Worm (Caenorhabditis elegans) whole organism, L4 larva: ENCODE data around the gene F59B10.5.

Experiments
- D1046.2 ChIP-seq: fragments of 200-800 bp; sonication (Bioruptor generic); IDR thresholded peaks from 2 replicates; pipeline ENCODE4 v1.3.6; 2022; ENCODE audit warnings: missing genetic modification characterization, missing compliant biosample characterization
- F26F4.8 ChIP-seq: fragments of 200-800 bp; sonication (Bioruptor generic); conservative IDR thresholded peaks from 2 replicates; pipeline ENCODE4 v1.3.6; 2022; ENCODE audit warnings: missing genetic modification characterization, missing compliant biosample characterization
- F37D6.2 ChIP-seq: sonication (generic microtip); optimal IDR thresholded peaks from 2 replicates; lab custom pipeline; 2016; ENCODE audit warnings: mild to moderate bottlenecking, missing genetic modification characterization, missing compliant biosample characterization
- R02D3.7 ChIP-seq: fragments of 150-350 bp; sonication (generic microtip); optimal IDR thresholded peaks from 3 replicates; lab custom pipeline; 2014; ENCODE audit warnings: missing biosample characterization, missing genetic modification characterization
- T20F7.1 ChIP-seq: fragments of 200-800 bp; sonication (Bioruptor generic); optimal IDR thresholded peaks from 2 replicates; lab custom pipeline; 2018; ENCODE audit warnings: mild to moderate bottlenecking, missing genetic modification characterization, missing compliant biosample characterization
- T26A8.4 ChIP-seq: fragments of 200-800 bp; sonication (Bioruptor generic); IDR thresholded peaks from 2 replicates; pipeline ENCODE4 v1.3.6; 2022; ENCODE audit warnings: missing genetic modification characterization, missing compliant biosample characterization
- Y105C5A.15 ChIP-seq: fragments of 200-800 bp; sonication (Bioruptor generic); IDR thresholded peaks from 2 replicates; pipeline ENCODE4 v1.3.6; 2022; ENCODE audit warnings: missing genetic modification characterization, missing compliant biosample characterization
- Y48G9A.11 ChIP-seq: fragments of 200-800 bp; sonication (Bioruptor generic); IDR thresholded peaks from 2 replicates; pipeline ENCODE4 v1.3.6; 2022; ENCODE audit warnings: missing genetic modification reagents, missing genetic modification characterization, missing compliant biosample characterization
- Y5F2A.4 ChIP-seq: fragments of 200-800 bp; sonication (Bioruptor generic); optimal IDR thresholded peaks from 2 replicates; lab custom pipeline; 2018; ENCODE audit warnings: mild to moderate bottlenecking, missing genetic modification characterization, missing compliant biosample characterization
- Y75B8A.6 ChIP-seq: fragments of 200-800 bp; sonication (Bioruptor generic); IDR thresholded peaks from 2 replicates; pipeline ENCODE4 v1.3.6; 2022; ENCODE audit warnings: missing genetic modification reagents, missing genetic modification characterization, missing compliant biosample characterization
- ZK337.2 ChIP-seq: fragments of 200-800 bp; sonication (Bioruptor generic); IDR thresholded peaks from 2 replicates; pipeline ENCODE4 v1.3.6; 2022; ENCODE audit warnings: missing genetic modification reagents, missing genetic modification characterization, missing compliant biosample characterization
- aha-1 ChIP-seq: fragments of 150-350 bp; peaks from one replicate; lab custom pipeline; 2014; ENCODE audit warnings: missing biosample characterization, missing genetic modification characterization
- ama-1 ChIP-seq: fragments of 150-350 bp; optimal IDR thresholded peaks from 2 replicates; lab custom pipeline; 2014; ENCODE audit warnings: inconsistent platforms, mixed read lengths
- arid-1 ChIP-seq: fragments of 200-800 bp; sonication (Bioruptor generic); conservative IDR thresholded peaks from 2 replicates; pipeline ENCODE4 v1.3.6; 2022; ENCODE audit warnings: missing genetic modification reagents, missing genetic modification characterization, missing compliant biosample characterization
- cey-2 ChIP-seq: sonication (generic microtip); optimal IDR thresholded peaks from 3 replicates; lab custom pipeline; 2017; ENCODE audit warnings: missing genetic modification characterization, mild to moderate bottlenecking, missing compliant biosample characterization, antibody characterized with exemption, borderline replicate concordance; ENCODE audit not compliant: insufficient read depth
- daf-16 ChIP-seq, 3 experiments: sonication (generic microtip); optimal IDR thresholded peaks; 2 replicates each; lab custom pipeline; 2016 to 2017; ENCODE audit warnings: missing genetic modification characterization in 3 of 3, missing genetic modification reagents in 3 of 3, mild to moderate bottlenecking in 2 of 3, missing compliant biosample characterization in 2 of 3, missing biosample characterization in 1 of 3, moderate library complexity in 1 of 3
- dpl-1 ChIP-seq: fragments of 150-350 bp; optimal IDR thresholded peaks from 2 replicates; lab custom pipeline; 2014; ENCODE audit warnings: missing biosample characterization, missing genetic modification reagents, missing genetic modification characterization
- egl-43 ChIP-seq: fragments of 200-800 bp; sonication (Bioruptor generic); IDR thresholded peaks from 2 replicates; pipeline ENCODE4 v1.3.6; 2022; ENCODE audit warnings: missing genetic modification reagents, missing genetic modification characterization, missing compliant biosample characterization
- gei-8 ChIP-seq: fragments of 200-800 bp; sonication (Bioruptor generic); optimal IDR thresholded peaks from 2 replicates; lab custom pipeline; 2018; ENCODE audit warnings: mild to moderate bottlenecking, missing genetic modification characterization, missing compliant biosample characterization
- hlh-11 ChIP-seq: fragments of 200-800 bp; sonication (Bioruptor generic); optimal IDR thresholded peaks from 2 replicates; lab custom pipeline; 2018; ENCODE audit warnings: mild to moderate bottlenecking, missing genetic modification characterization, missing compliant biosample characterization
- hlh-30 ChIP-seq: sonication (generic microtip); optimal IDR thresholded peaks from 2 replicates; lab custom pipeline; 2017; ENCODE audit warnings: antibody characterized with exemption, mild to moderate bottlenecking, missing genetic modification characterization, missing compliant biosample characterization; ENCODE audit not compliant: insufficient read depth
- hmg-1.1 ChIP-seq: fragments of 200-800 bp; sonication (Bioruptor generic); IDR thresholded peaks from 2 replicates; pipeline ENCODE4 v1.3.6; 2022; ENCODE audit warnings: missing genetic modification reagents, missing genetic modification characterization, missing compliant biosample characterization
- lin-38 ChIP-seq: fragments of 200-800 bp; sonication (Bioruptor generic); IDR thresholded peaks from 2 replicates; pipeline ENCODE4 v1.3.6; 2022; ENCODE audit warnings: missing genetic modification reagents, missing genetic modification characterization, missing compliant biosample characterization
- lsy-2 ChIP-seq, 2 experiments: fragments of 150-350 bp in 1 of 2; sonication (generic microtip) in 1 of 2; optimal IDR thresholded peaks; 2 replicates each; lab custom pipeline; 2014 to 2017; ENCODE audit warnings: missing biosample characterization in 2 of 2, missing genetic modification characterization in 2 of 2
- madf-5 ChIP-seq, 2 experiments: fragments of 200-800 bp; sonication (Bioruptor generic); IDR thresholded peaks; 2 replicates each; pipeline ENCODE4 v1.3.6; 2022; ENCODE audit warnings: missing compliant biosample characterization in 2 of 2, missing genetic modification characterization in 2 of 2
- mdt-29 ChIP-seq: fragments of 200-800 bp; sonication (Bioruptor generic); IDR thresholded peaks from 2 replicates; pipeline ENCODE4 v1.3.6; 2022; ENCODE audit warnings: missing genetic modification reagents, missing genetic modification characterization, missing compliant biosample characterization
- mxl-3 ChIP-seq: fragments of 200-800 bp; sonication (Bioruptor generic); optimal IDR thresholded peaks from 2 replicates; lab custom pipeline; 2018; ENCODE audit warnings: mild to moderate bottlenecking, missing genetic modification characterization, missing compliant biosample characterization
- nhr-10 ChIP-seq: fragments of 150-350 bp; optimal IDR thresholded peaks from 2 replicates; lab custom pipeline; 2014; ENCODE audit warnings: missing biosample characterization, missing genetic modification characterization
- nhr-11 ChIP-seq: fragments of 150-350 bp; optimal IDR thresholded peaks from 2 replicates; lab custom pipeline; 2014; ENCODE audit warnings: missing biosample characterization, missing genetic modification characterization
- nhr-237 ChIP-seq: sonication (generic microtip); optimal IDR thresholded peaks from 2 replicates; lab custom pipeline; 2017; ENCODE audit warnings: missing biosample characterization, missing genetic modification characterization
- nhr-25 ChIP-seq: sonication (generic microtip); optimal IDR thresholded peaks from 2 replicates; lab custom pipeline; 2017; ENCODE audit warnings: missing genetic modification characterization, mild to moderate bottlenecking, missing compliant biosample characterization, antibody characterized with exemption, moderate library complexity, borderline replicate concordance; ENCODE audit not compliant: insufficient read depth
- nhr-42 ChIP-seq: fragments of 200-800 bp; sonication (Bioruptor generic); IDR thresholded peaks from 2 replicates; pipeline ENCODE4 v1.3.6; 2022; ENCODE audit warnings: missing genetic modification characterization, missing compliant biosample characterization
- nhr-48 ChIP-seq: sonication (generic microtip); optimal IDR thresholded peaks from 2 replicates; lab custom pipeline; 2016; ENCODE audit warnings: mild to moderate bottlenecking, missing genetic modification characterization, missing compliant biosample characterization
- php-3 ChIP-seq: fragments of 200-800 bp; sonication (Bioruptor generic); IDR thresholded peaks from 2 replicates; pipeline ENCODE4 v1.3.6; 2022; ENCODE audit warnings: missing genetic modification reagents, missing genetic modification characterization, missing compliant biosample characterization
- saeg-2 ChIP-seq: fragments of 200-800 bp; sonication (Bioruptor generic); IDR thresholded peaks from 2 replicates; pipeline ENCODE4 v1.3.6; 2022; ENCODE audit warnings: missing genetic modification reagents, missing genetic modification characterization, missing compliant biosample characterization
- sdz-12 ChIP-seq: fragments of 200-800 bp; sonication (Bioruptor generic); optimal IDR thresholded peaks from 2 replicates; lab custom pipeline; 2018; ENCODE audit warnings: mild to moderate bottlenecking, missing genetic modification characterization, missing compliant biosample characterization
- spr-1 ChIP-seq: sonication (generic microtip); optimal IDR thresholded peaks from 2 replicates; lab custom pipeline; 2016; ENCODE audit warnings: mild to moderate bottlenecking, missing genetic modification characterization, missing compliant biosample characterization
- spr-3 ChIP-seq: fragments of 200-800 bp; sonication (Bioruptor generic); optimal IDR thresholded peaks from 2 replicates; lab custom pipeline; 2018; ENCODE audit warnings: mild to moderate bottlenecking, missing genetic modification characterization, missing compliant biosample characterization
- tra-1 ChIP-seq: fragments of 200-800 bp; sonication (Bioruptor generic); IDR thresholded peaks from 2 replicates; pipeline ENCODE4 v1.3.6; 2022; ENCODE audit warnings: missing genetic modification reagents, missing genetic modification characterization, missing compliant biosample characterization
- unc-130 ChIP-seq: sonication (generic microtip); optimal IDR thresholded peaks from 2 replicates; lab custom pipeline; 2016; ENCODE audit warnings: missing genetic modification reagents, missing genetic modification characterization, missing compliant biosample characterization
- unc-39 ChIP-seq: sonication (generic microtip); optimal IDR thresholded peaks from 2 replicates; lab custom pipeline; 2017; ENCODE audit warnings: missing biosample characterization, missing genetic modification characterization
- unc-62 ChIP-seq, 3 experiments: fragments of 150-350 bp in 1 of 3; sonication (generic microtip); optimal IDR thresholded peaks in 2 of 3; peaks in 1 of 3; 1 replicate in 1 of 3; 2 replicates in 2 of 3; lab custom pipeline; 2014 to 2017; ENCODE audit warnings: missing biosample characterization in 3 of 3, missing genetic modification characterization in 3 of 3, missing genetic modification reagents in 3 of 3, missing genotype in 1 of 3
- vab-7 ChIP-seq: fragments of 200-800 bp; sonication (Bioruptor generic); IDR thresholded peaks from 2 replicates; pipeline ENCODE4 v1.3.6; 2022; ENCODE audit warnings: missing genetic modification reagents, missing genetic modification characterization, missing compliant biosample characterization
- zfp-3 ChIP-seq: fragments of 200-800 bp; sonication (Bioruptor generic); conservative IDR thresholded peaks from 2 replicates; pipeline ENCODE4 v1.3.6; 2022; ENCODE audit warnings: missing genetic modification reagents, missing genetic modification characterization, missing compliant biosample characterization
- zip-11 ChIP-seq: fragments of 200-800 bp; sonication (Bioruptor generic); IDR thresholded peaks from 2 replicates; pipeline ENCODE4 v1.3.6; 2022; ENCODE audit warnings: missing genetic modification characterization, missing compliant biosample characterization
- zip-2 ChIP-seq: fragments of 150-350 bp; optimal IDR thresholded peaks from 2 replicates; lab custom pipeline; 2014; ENCODE audit warnings: missing biosample characterization, missing genetic modification characterization

Gene F59B10.5

ce11 chrII:10554046-10554399 is 30.5 kb upstream of the F59B10.5 start (continued):
- TF ChIP-seq unc-62 (GFP tag; optimal IDR thresholded peaks at IDR 0.05 in 1 of 2; lab: Kevin White, UChicago) (peak in 1 of 2 experiments; percentile 92), unc-62 (tag; optimal IDR thresholded peaks at IDR 0.05; lab: Kevin White, UChicago) (no peak), nhr-25 (tag; lab: Kevin White, UChicago) (peak; percentile 21), ZK337.2 (no peak), nhr-11 (no peak), cey-2 (tag; lab: Kevin White, UChicago) (no peak), Y105C5A.15 (GFP tag; lab: Robert Waterston, UW) (0 out of 2 replicates have a peak, but pooled peaks have one; percentile 54), dpl-1 (GFP tag; lab: Kevin White, UChicago) (no peak), unc-130 (GFP tag; lab: Kevin White, UChicago) (no peak)
- TF ChIP-seq, all 104 proteins: peak for 11

- TF ChIP-seq mxl-3 (GFP tag; lab: Kevin White, UChicago) (no peak), Y75B8A.6 (GFP tag; lab: Robert Waterston, UW) (no peak), T26A8.4 (GFP tag; lab: Robert Waterston, UW) (no peak), cey-2 (tag; lab: Kevin White, UChicago) (no peak), hmg-1.1 (GFP tag; lab: Robert Waterston, UW) (no peak), php-3 (no peak; the same call in 1 of the 2 replicates), nhr-42 (GFP tag; lab: Robert Waterston, UW) (no peak), F37D6.2 (tag; lab: Kevin White, UChicago) (no peak), R02D3.7 (tag; lab: Kevin White, UChicago) (no peak), spr-1 (tag; lab: Kevin White, UChicago) (no peak), Y5F2A.4 (GFP tag; lab: Kevin White, UChicago) (no peak), zip-11 (GFP tag; lab: Robert Waterston, UW) (no peak), egl-43 (0 out of 2 replicates have a peak, but pooled peaks have one; percentile 25), lsy-2 (tag; optimal IDR thresholded peaks at IDR 0.05; lab: Kevin White, UChicago) (peak in 1 of 2 experiments; percentile 43), ama-1 (no peak), zfp-3 (GFP tag; lab: Robert Waterston, UW) (peak; percentile 56; the same call in 1 of the 2 replicates), zip-2 (tag; lab: Kevin White, UChicago) (no peak), F26F4.8 (GFP tag; lab: Robert Waterston, UW) (no peak), nhr-237 (tag; lab: Kevin White, UChicago) (no peak), lin-38 (no peak), Y48G9A.11 (GFP tag; lab: Robert Waterston, UW) (no peak), mdt-29 (GFP tag; lab: Robert Waterston, UW) (peak; percentile 34; the same call in 1 of the 2 replicates), daf-16 (GFP tag; optimal IDR thresholded peaks at IDR 0.05; lab: Kevin White, UChicago) (no peak), daf-16 (tag; optimal IDR thresholded peaks at IDR 0.05; lab: Kevin White, UChicago) (peak; percentile 12), nhr-10 (tag; lab: Kevin White, UChicago) (no peak), unc-39 (no peak), aha-1 (peak; percentile 85), vab-7 (GFP tag; lab: Robert Waterston, UW) (no peak), hlh-30 (no peak), T20F7.1 (GFP tag; lab: Kevin White, UChicago) (peak; percentile 32), madf-5 (GFP tag; IDR thresholded peaks at IDR 0.05; lab: Robert Waterston, UW) (0 out of 4 replicates have a peak, but pooled peaks have one; percentile 15 to 25), nhr-48 (tag; lab: Kevin White, UChicago) (no peak), D1046.2 (GFP tag; lab: Robert Waterston, UW) (peak; percentile 81; the same call in 1 of the 2 replicates), unc-62 (GFP tag; optimal IDR thresholded peaks at IDR 0.05 in 1 of 2; lab: Kevin White, UChicago) (no peak), unc-62 (tag; optimal IDR thresholded peaks at IDR 0.05; lab: Kevin White, UChicago) (no peak), spr-3 (GFP tag; lab: Kevin White, UChicago) (no peak), sdz-12 (GFP tag; lab: Kevin White, UChicago) (no peak), nhr-11 (peak; percentile 31), saeg-2 (GFP tag; lab: Robert Waterston, UW) (no peak), arid-1 (no peak), tra-1 (no peak), gei-8 (no peak), hlh-11 (peak; percentile 12)
Observed at ce11 chrII:10553377-10554045, 30.0 kb upstream of the F59B10.5 start.
